Fruit fly (Drosophila melanogaster): Measurements from ENCODE around the gene CG14316.
A peak's percentile ranks its signal among the peaks of the same experiment; 100 is the strongest.

The CG14316 gene

DNA sequence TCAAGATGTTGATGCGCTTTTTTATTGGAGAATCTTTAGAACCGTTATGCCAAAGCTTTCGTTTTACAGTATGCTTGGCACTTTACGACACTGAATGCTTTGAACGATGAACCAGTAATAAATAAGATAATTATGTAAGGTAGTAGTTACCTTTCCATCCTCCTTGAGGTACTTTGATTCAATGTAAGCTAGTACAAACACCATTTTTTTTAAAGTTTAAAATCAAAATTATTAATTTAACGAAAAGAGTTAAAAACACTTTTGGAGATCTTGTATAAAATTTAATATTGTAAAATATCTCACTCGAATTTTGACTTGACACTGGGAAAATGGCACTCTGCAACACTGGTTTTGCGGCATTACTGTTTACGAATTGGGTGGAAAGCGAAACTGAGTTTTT lies 33.5 kb downstream of the CG14316 start, which contains the start of the genes Arp5 and CG7208 (continued):
- TF ChIP-seq al (GFP tag; IDR thresholded peaks at IDR 0.05) (peak; percentile 72), hkb (optimal IDR thresholded peaks at IDR 0.05) (no peak), hkb (GFP tag; IDR thresholded peaks at IDR 0.05) (peak; percentile 62), CG1603 (tag; optimal IDR thresholded peaks at IDR 0.05) (no peak), Hey (tag; optimal IDR thresholded peaks at IDR 0.05) (no peak), cg (GFP tag; optimal IDR thresholded peaks at IDR 0.05) (no peak), Ada2b (GFP tag; IDR thresholded peaks at IDR 0.05) (peak; percentile 36; the same call in 1 of the 2 replicates), CG8765 (GFP tag; IDR thresholded peaks at IDR 0.05) (no peak), CG8478 (optimal IDR thresholded peaks at IDR 0.05) (no peak), CG13424 (tag; optimal IDR thresholded peaks at IDR 0.05) (peak; percentile 69), CG16863 (GFP tag; optimal IDR thresholded peaks at IDR 0.05) (peak; percentile 30), CG12391 (tag; optimal IDR thresholded peaks at IDR 0.05) (peak; percentile 82), CG7786 (GFP tag; optimal IDR thresholded peaks at IDR 0.05) (peak; percentile 58), kah (GFP tag; optimal IDR thresholded peaks at IDR 0.05) (no peak), Lpt (GFP tag; optimal IDR thresholded peaks at IDR 0.05) (no peak), abd-A (tag; optimal IDR thresholded peaks at IDR 0.05) (no peak), dan (GFP tag; IDR thresholded peaks at IDR 0.05) (no peak), ERR (GFP tag; optimal IDR thresholded peaks at IDR 0.05) (no peak), Gsc (GFP tag; IDR thresholded peaks at IDR 0.05) (no peak), Dp (GFP tag; optimal IDR thresholded peaks at IDR 0.05) (peak; percentile 37), CG15696 (tag; optimal IDR thresholded peaks at IDR 0.05) (peak; percentile 4), Doc3 (GFP tag; IDR thresholded peaks at IDR 0.05; ENCODE audit: partially characterized antibody) (peak; percentile 37; the same call in 2 of the 3 replicates), bowl (GFP tag; IDR thresholded peaks at IDR 0.05) (no peak), Max (GFP tag; optimal IDR thresholded peaks at IDR 0.05) (peak; percentile 78), CG1602 (GFP tag; optimal IDR thresholded peaks at IDR 0.05) (peak; percentile 54), CG18262 (tag; optimal IDR thresholded peaks at IDR 0.05) (peak; percentile 71), CG30431 (GFP tag; optimal IDR thresholded peaks at IDR 0.05) (peak; percentile 5), Drgx (GFP tag; IDR thresholded peaks at IDR 0.05) (0 out of 2 replicates have a peak, but pooled peaks have one; percentile 49), CG1792 (GFP tag; optimal IDR thresholded peaks at IDR 0.05) (peak; percentile 4), prd (optimal IDR thresholded peaks at IDR 0.05) (no peak), prd (GFP tag; IDR thresholded peaks at IDR 0.05) (peak; percentile 66), CG2678 (tag; optimal IDR thresholded peaks at IDR 0.05) (no peak), cwo (GFP tag; optimal IDR thresholded peaks at IDR 0.05) (peak; percentile 42), CG16779 (GFP tag; IDR thresholded peaks at IDR 0.05) (no peak), sqz (GFP tag; optimal IDR thresholded peaks at IDR 0.05) (no peak), psq (GFP tag; optimal IDR thresholded peaks at IDR 0.05) (peak; percentile 91), CG12219 (GFP tag; optimal IDR thresholded peaks at IDR 0.05) (peak; percentile 7), CG5245 (GFP tag; optimal IDR thresholded peaks at IDR 0.05) (peak; percentile 14), B-H1 (GFP tag; IDR thresholded peaks at IDR 0.05) (peak; percentile 29; the same call in 1 of the 3 replicates), ap (GFP tag; IDR thresholded peaks at IDR 0.05) (0 out of 2 replicates have a peak, but pooled peaks have one; percentile 30), Ptx1 (GFP tag; IDR thresholded peaks at IDR 0.05) (peak; percentile 62), CG3163 (GFP tag; optimal IDR thresholded peaks at IDR 0.05) (peak; percentile 23), CG8944 (GFP tag; optimal IDR thresholded peaks at IDR 0.05) (peak; percentile 13), luna (GFP tag; optimal IDR thresholded peaks at IDR 0.05) (peak; percentile 51), hth (optimal IDR thresholded peaks at IDR 0.05) (no peak), CG7372 (GFP tag; IDR thresholded peaks at IDR 0.05) (peak; percentile 66), Awh (GFP tag; IDR thresholded peaks at IDR 0.05) (no peak), YL-1 (GFP tag; optimal IDR thresholded peaks at IDR 0.05) (peak; percentile 53), seq (GFP tag; IDR thresholded peaks at IDR 0.05) (no peak; the same call in 1 of the 2 replicates), Hr78 (GFP tag; optimal IDR thresholded peaks at IDR 0.05) (no peak), Hand (GFP tag; optimal IDR thresholded peaks at IDR 0.05) (no peak), Lhr (GFP tag; optimal IDR thresholded peaks at IDR 0.05) (peak; percentile 55), onecut (GFP tag; IDR thresholded peaks at IDR 0.05) (no peak)

Measured in whole organism, embryonic.